Fruit fly (Drosophila melanogaster): ENCODE results near the gene Sfp24Bc.

Sfp24Bc gene

dm6 chr2L:3699895-3700294 lies 29.5 kb upstream of the Sfp24Bc start, which contains the start of gene CG42465:
Gene CG42465, plus strand, starts transcription at chr2L:3700195.
- no peak for TF ChIP-seq kay (GFP tag; ENCODE audit: borderline replicate concordance)
- TF ChIP-seq Mnt (GFP tag; optimal IDR thresholded peaks at IDR 0.05): no peak
- no peak for TF ChIP-seq CG11617 (GFP tag; optimal IDR thresholded peaks at IDR 0.05)
- no peak for TF ChIP-seq cnc (optimal IDR thresholded peaks at IDR 0.05)

- TF ChIP-seq CG14711 (tag; optimal IDR thresholded peaks at IDR 0.05): no peak
- TF ChIP-seq CG11617 (GFP tag; optimal IDR thresholded peaks at IDR 0.05): no peak
- no peak for TF ChIP-seq cnc (optimal IDR thresholded peaks at IDR 0.05)
- TF ChIP-seq kay (GFP tag; ENCODE audit: borderline replicate concordance): peak; percentile 84
These were observed 28.7 kb upstream of the Sfp24Bc start, which contains the start of the genes CG10031 and CG42464 for dm6 chr2L:3698992-3699514. Gene CG10031, minus strand, starts transcription at chr2L:3699092. Gene CG42464, plus strand, starts transcription at chr2L:3699464.

DNA sequence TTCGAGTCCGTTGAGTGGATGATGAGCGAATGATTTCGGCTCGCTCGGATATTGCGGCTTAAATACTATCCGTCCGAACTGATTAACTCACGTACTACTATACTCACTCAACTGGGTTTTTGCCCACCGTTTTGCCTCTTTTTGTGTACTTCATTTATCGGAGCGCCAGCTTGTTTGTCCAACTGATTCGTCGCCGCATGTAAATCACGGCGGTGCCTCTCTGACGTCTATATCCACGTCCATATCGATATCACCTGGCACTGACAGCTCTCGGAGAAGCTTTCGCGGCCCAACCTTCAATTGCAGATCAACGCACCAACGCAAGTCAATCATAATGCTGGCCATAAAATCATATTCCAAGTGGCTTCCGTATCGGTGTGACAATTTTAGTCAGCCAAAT lies 27.4 kb upstream of the Sfp24Bc start, which contains the start of gene CG3604:
TSS of gene CG3604 (minus strand) at position 101 of the 400 bp plus-strand sequence.
- TF ChIP-seq cnc (optimal IDR thresholded peaks at IDR 0.05) (no peak), cic (GFP tag; optimal IDR thresholded peaks at IDR 0.05) (no peak), CG12768 (GFP tag; optimal IDR thresholded peaks at IDR 0.05) (no peak), toe (GFP tag; optimal IDR thresholded peaks at IDR 0.05) (no peak), kay (GFP tag; ENCODE audit: borderline replicate concordance) (no peak), bab1 (GFP tag; optimal IDR thresholded peaks at IDR 0.05) (no peak), CG5204 (GFP tag; optimal IDR thresholded peaks at IDR 0.05) (no peak), ovo (GFP tag; optimal IDR thresholded peaks at IDR 0.05) (no peak), CG11617 (GFP tag; optimal IDR thresholded peaks at IDR 0.05) (no peak), Mnt (GFP tag; optimal IDR thresholded peaks at IDR 0.05) (no peak), Hr96 (GFP tag; optimal IDR thresholded peaks at IDR 0.05) (no peak), Clk (GFP tag; optimal IDR thresholded peaks at IDR 0.05) (no peak), CG7101 (tag; optimal IDR thresholded peaks at IDR 0.05) (no peak), CG14711 (tag; optimal IDR thresholded peaks at IDR 0.05) (no peak)

- no peak for TF ChIP-seq tj (GFP tag; optimal IDR thresholded peaks at IDR 0.05)
- TF ChIP-seq cnc (optimal IDR thresholded peaks at IDR 0.05): no peak
- peak; percentile 27 for TF ChIP-seq cic (GFP tag; optimal IDR thresholded peaks at IDR 0.05)
- TF ChIP-seq Hr96 (GFP tag; optimal IDR thresholded peaks at IDR 0.05): no peak
- TF ChIP-seq CG12768 (GFP tag; optimal IDR thresholded peaks at IDR 0.05): no peak
- no peak for TF ChIP-seq CG7045 (GFP tag; optimal IDR thresholded peaks at IDR 0.05)
These were observed 26.1 kb upstream of the Sfp24Bc start, which contains the start of gene IM33 for dm6 chr2L:3696438-3696837. Gene IM33, minus strand, starts transcription at chr2L:3696658.

- TF ChIP-seq Mnt (GFP tag; optimal IDR thresholded peaks at IDR 0.05) (no peak), pad (GFP tag; optimal IDR thresholded peaks at IDR 0.05) (no peak), CG7045 (GFP tag; optimal IDR thresholded peaks at IDR 0.05) (no peak), Crg-1 (GFP tag; optimal IDR thresholded peaks at IDR 0.05) (no peak), kay (GFP tag; ENCODE audit: borderline replicate concordance) (peak; percentile 36), cnc (optimal IDR thresholded peaks at IDR 0.05) (no peak), toe (GFP tag; optimal IDR thresholded peaks at IDR 0.05) (no peak), cic (GFP tag; optimal IDR thresholded peaks at IDR 0.05) (peak; percentile 25), CG33017 (tag; optimal IDR thresholded peaks at IDR 0.05) (no peak), CG1620 (GFP tag; optimal IDR thresholded peaks at IDR 0.05) (no peak), Hr96 (GFP tag; optimal IDR thresholded peaks at IDR 0.05) (no peak)
These were observed 25.0 kb upstream of the Sfp24Bc start, which contains the start of gene CG16713 for dm6 chr2L:3695361-3695818. Gene CG16713, minus strand, starts transcription at chr2L:3695411.

dm6 chr2L:3694920-3695319 lies 24.5 kb upstream of the Sfp24Bc start, which contains the start of gene CG43165:
Gene CG43165, minus strand, starts transcription at chr2L:3695020.
- TF ChIP-seq bab1 (GFP tag; optimal IDR thresholded peaks at IDR 0.05) (no peak), CG12768 (GFP tag; optimal IDR thresholded peaks at IDR 0.05) (no peak), Crg-1 (GFP tag; optimal IDR thresholded peaks at IDR 0.05) (no peak), tj (GFP tag; optimal IDR thresholded peaks at IDR 0.05) (no peak), CG1620 (GFP tag; optimal IDR thresholded peaks at IDR 0.05) (no peak), CG33017 (tag; optimal IDR thresholded peaks at IDR 0.05) (no peak), Clk (GFP tag; optimal IDR thresholded peaks at IDR 0.05) (no peak), Hr96 (GFP tag; optimal IDR thresholded peaks at IDR 0.05) (no peak), CG7045 (GFP tag; optimal IDR thresholded peaks at IDR 0.05) (no peak), CG14711 (tag; optimal IDR thresholded peaks at IDR 0.05) (no peak), cnc (optimal IDR thresholded peaks at IDR 0.05) (no peak), pad (GFP tag; optimal IDR thresholded peaks at IDR 0.05) (no peak), cic (GFP tag; optimal IDR thresholded peaks at IDR 0.05) (no peak), toe (GFP tag; optimal IDR thresholded peaks at IDR 0.05) (no peak), CG11617 (GFP tag; optimal IDR thresholded peaks at IDR 0.05) (no peak), ovo (GFP tag; optimal IDR thresholded peaks at IDR 0.05) (no peak), kay (GFP tag; ENCODE audit: borderline replicate concordance) (no peak), CG7101 (tag; optimal IDR thresholded peaks at IDR 0.05) (no peak)

DNA sequence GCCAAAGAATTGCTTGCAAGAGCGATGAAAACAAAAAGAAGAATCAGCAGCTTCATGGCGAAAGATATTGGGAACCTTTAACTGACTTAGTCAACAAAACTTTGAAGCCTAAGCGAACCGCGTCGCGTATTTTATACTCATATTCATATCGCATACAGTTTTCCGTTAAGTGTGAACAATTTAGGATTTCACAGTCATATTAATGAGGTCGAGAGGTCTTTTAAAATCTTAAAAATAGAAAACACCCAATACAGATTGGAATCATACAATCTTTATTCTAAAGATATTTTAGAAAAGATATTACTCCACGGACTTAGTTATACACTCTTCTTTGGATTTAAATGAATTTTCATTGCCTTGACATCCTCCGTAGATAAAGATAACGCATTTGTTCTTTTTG lies 23.4 kb upstream of the Sfp24Bc start, which contains the start of gene Acp24A4:
TSS of gene Acp24A4 (minus strand) at position 101 of the 400 bp plus-strand sequence.
- no peak for TF ChIP-seq Mnt (GFP tag; optimal IDR thresholded peaks at IDR 0.05)
- no peak for TF ChIP-seq CG5204 (GFP tag; optimal IDR thresholded peaks at IDR 0.05)
- TF ChIP-seq ovo (GFP tag; optimal IDR thresholded peaks at IDR 0.05): no peak
- no peak for TF ChIP-seq CG11617 (GFP tag; optimal IDR thresholded peaks at IDR 0.05)
- no peak for TF ChIP-seq Clk (GFP tag; optimal IDR thresholded peaks at IDR 0.05)
- no peak for TF ChIP-seq bab1 (GFP tag; optimal IDR thresholded peaks at IDR 0.05)
- TF ChIP-seq CG7045 (GFP tag; optimal IDR thresholded peaks at IDR 0.05): no peak
- no peak for TF ChIP-seq CG33017 (tag; optimal IDR thresholded peaks at IDR 0.05)
- no peak for TF ChIP-seq CG12768 (GFP tag; optimal IDR thresholded peaks at IDR 0.05)
- TF ChIP-seq Crg-1 (GFP tag; optimal IDR thresholded peaks at IDR 0.05): no peak
- no peak for TF ChIP-seq CG1620 (GFP tag; optimal IDR thresholded peaks at IDR 0.05)
- TF ChIP-seq tj (GFP tag; optimal IDR thresholded peaks at IDR 0.05): no peak
- no peak for TF ChIP-seq Hr96 (GFP tag; optimal IDR thresholded peaks at IDR 0.05)
- TF ChIP-seq cnc (optimal IDR thresholded peaks at IDR 0.05): no peak
- TF ChIP-seq CG14711 (tag; optimal IDR thresholded peaks at IDR 0.05): no peak
- no peak for TF ChIP-seq kay (GFP tag; ENCODE audit: borderline replicate concordance)
- no peak for TF ChIP-seq CG7101 (tag; optimal IDR thresholded peaks at IDR 0.05)

Measured in whole organism, adult.